Fruit fly (Drosophila melanogaster) whole organism, prepupa: ENCODE data around the gene RPA1.

Source experiments
- Blimp-1 ChIP-seq: fragments of 200-800 bp; sonication (Bioruptor generic); optimal IDR thresholded peaks from 3 replicates; lab custom pipeline; 2017; ENCODE audit warnings: missing biosample characterization, missing genetic modification characterization, mild to moderate bottlenecking, moderate library complexity, missing genetic modification reagents
- CG10669 ChIP-seq: fragments of 200-800 bp; sonication (Bioruptor generic); optimal IDR thresholded peaks from 3 replicates; lab custom pipeline; 2018; ENCODE audit warnings: missing biosample characterization, mild to moderate bottlenecking, missing genetic modification characterization, moderate library complexity
- Ets21C ChIP-seq: fragments of 200-800 bp; sonication (Bioruptor generic); optimal IDR thresholded peaks from 3 replicates; lab custom pipeline; 2016; ENCODE audit warnings: missing biosample characterization, missing genetic modification characterization
- net ChIP-seq: fragments of 200-800 bp; sonication (Bioruptor generic); optimal IDR thresholded peaks from 3 replicates; lab custom pipeline; 2016; ENCODE audit warnings: missing biosample characterization, missing genetic modification characterization
- topi ChIP-seq: fragments of 200-800 bp; sonication (Bioruptor generic); optimal IDR thresholded peaks from 3 replicates; lab custom pipeline; 2016; ENCODE audit warnings: missing biosample characterization, missing genetic modification characterization
- vri ChIP-seq: fragments of 200-800 bp; sonication (Bioruptor generic); optimal IDR thresholded peaks from 3 replicates; lab custom pipeline; 2016; ENCODE audit warnings: missing biosample characterization, mild to moderate bottlenecking, missing genetic modification characterization

- no peak for TF ChIP-seq topi (GFP tag; lab: Kevin White, UChicago)
- TF ChIP-seq CG10669 (GFP tag; lab: Kevin White, UChicago): no peak
- no peak for TF ChIP-seq vri
- TF ChIP-seq Blimp-1 (GFP tag; lab: Kevin White, UChicago): no peak
- TF ChIP-seq net (GFP tag; lab: Kevin White, UChicago): no peak
- no peak for TF ChIP-seq Ets21C (GFP tag; lab: Kevin White, UChicago)
Measured at dm6 chr3R:8279970-8280369, 15.7 kb upstream of the RPA1 start.
